In genomic region chrX:2328873-2329272, ce11 we compare ENCODE assay signal across 1 worm cellular context.
TF ChIP-seq lines count a peak whose summit lies in the region.

No protein-coding gene starts in this region.

TF ChIP-seq in whole organism, L4 larva, 104 proteins besides CTCF, POLR2A, EP300 and RAD21 (continued from another document):
- TF ChIP-seq ceh-82 (tag; optimal IDR thresholded peaks at IDR 0.05; lab: Kevin White, UChicago) (no peak), vab-7 (GFP tag; IDR thresholded peaks at IDR 0.05; lab: Robert Waterston, UW) (0 out of 2 replicates have a peak, but pooled peaks have one; percentile 8), ceh-62 (tag; optimal IDR thresholded peaks at IDR 0.05; lab: Kevin White, UChicago) (no peak), nhr-102 (tag; optimal IDR thresholded peaks at IDR 0.05; lab: Kevin White, UChicago) (peak; percentile 66), ceh-44 (GFP tag; IDR thresholded peaks at IDR 0.05; lab: Robert Waterston, UW) (peak; percentile 7; the same call in 1 of the 2 replicates), T26A8.4 (GFP tag; IDR thresholded peaks at IDR 0.05; lab: Robert Waterston, UW) (no peak; the same call in 1 of the 2 replicates), R02D3.7 (tag; optimal IDR thresholded peaks at IDR 0.05; lab: Kevin White, UChicago) (no peak), zag-1 (tag; optimal IDR thresholded peaks at IDR 0.05; lab: Kevin White, UChicago) (no peak), ZK546.5 (tag; optimal IDR thresholded peaks at IDR 0.05; lab: Kevin White, UChicago) (no peak), fkh-10 (GFP tag; optimal IDR thresholded peaks at IDR 0.05; lab: Kevin White, UChicago) (no peak), F37D6.2 (tag; optimal IDR thresholded peaks at IDR 0.05; lab: Kevin White, UChicago) (no peak), ztf-11 (tag; optimal IDR thresholded peaks at IDR 0.05; lab: Kevin White, UChicago) (no peak), daf-12 (tag; optimal IDR thresholded peaks at IDR 0.05; lab: Kevin White, UChicago) (no peak), set-16 (GFP tag; IDR thresholded peaks at IDR 0.05; lab: Robert Waterston, UW) (no peak), lin-13 (GFP tag; optimal IDR thresholded peaks at IDR 0.05; lab: Kevin White, UChicago) (peak; percentile 23), F10B5.3 (tag; optimal IDR thresholded peaks at IDR 0.05; lab: Kevin White, UChicago) (no peak), ama-1 (optimal IDR thresholded peaks at IDR 0.05; lab: Kevin White, UChicago) (peak; percentile 85), mxl-2 (GFP tag; conservative IDR thresholded peaks at IDR 0.05; lab: Robert Waterston, UW) (no peak), lin-29 (GFP tag; IDR thresholded peaks at IDR 0.05; lab: Robert Waterston, UW) (no peak), aha-1 (tag; lab: Kevin White, UChicago) (peak; percentile 94), F49E8.2 (tag; optimal IDR thresholded peaks at IDR 0.05; lab: Kevin White, UChicago; ENCODE audit: borderline replicate concordance) (no peak)
